Worm (Caenorhabditis elegans): Measurements from ENCODE around the gene H03G16.6.

Gene H03G16.6

DNA sequence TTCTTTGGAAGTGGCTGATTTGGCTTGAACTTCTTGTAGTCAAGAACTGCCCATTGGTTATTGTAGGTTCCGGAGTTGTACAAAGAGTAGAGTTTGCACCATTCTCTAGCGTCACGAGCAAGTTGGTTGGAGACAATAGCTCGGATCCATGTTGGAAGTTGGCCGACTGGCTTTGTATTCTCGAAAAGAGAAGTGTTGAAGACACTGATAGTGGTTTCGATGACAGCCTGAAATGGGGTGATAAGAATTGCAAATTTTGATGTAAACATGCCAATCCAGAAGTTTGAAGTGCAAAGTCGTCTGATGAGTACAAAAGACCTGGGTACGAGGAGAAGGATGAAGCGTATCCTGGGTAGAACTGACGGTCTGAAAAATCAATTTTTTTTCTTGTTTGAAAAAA, 43.8 kb downstream of the H03G16.6 start:
- TF ChIP-seq egl-27 (tag; optimal IDR thresholded peaks at IDR 0.05) (no peak), mab-9 (GFP tag; IDR thresholded peaks at IDR 0.05) (no peak), lin-15B (tag; optimal IDR thresholded peaks at IDR 0.05) (no peak), sup-37 (GFP tag; optimal IDR thresholded peaks at IDR 0.05) (no peak), C16A3.4 (tag; optimal IDR thresholded peaks at IDR 0.05) (no peak), ama-1 (optimal IDR thresholded peaks at IDR 0.05) (no peak), efl-3 (GFP tag; optimal IDR thresholded peaks at IDR 0.05) (no peak), ces-1 (GFP tag; optimal IDR thresholded peaks at IDR 0.05) (no peak), nhr-47 (tag; optimal IDR thresholded peaks at IDR 0.05) (no peak), zag-1 (tag; optimal IDR thresholded peaks at IDR 0.05) (no peak), nhr-71 (tag; optimal IDR thresholded peaks at IDR 0.05) (no peak), unc-30 (tag; optimal IDR thresholded peaks at IDR 0.05) (no peak), dsc-1 (tag; optimal IDR thresholded peaks at IDR 0.05) (no peak), xbp-1 (tag; optimal IDR thresholded peaks at IDR 0.05) (no peak), unc-62 (GFP tag; optimal IDR thresholded peaks at IDR 0.05) (no peak), nhr-84 (tag; optimal IDR thresholded peaks at IDR 0.05) (no peak), ztf-4 (tag; optimal IDR thresholded peaks at IDR 0.05) (no peak), F16B12.6 (tag; optimal IDR thresholded peaks at IDR 0.05) (no peak), unc-98 (GFP tag; IDR thresholded peaks at IDR 0.05) (no peak), lin-39 (tag; optimal IDR thresholded peaks at IDR 0.05) (no peak)

DNA sequence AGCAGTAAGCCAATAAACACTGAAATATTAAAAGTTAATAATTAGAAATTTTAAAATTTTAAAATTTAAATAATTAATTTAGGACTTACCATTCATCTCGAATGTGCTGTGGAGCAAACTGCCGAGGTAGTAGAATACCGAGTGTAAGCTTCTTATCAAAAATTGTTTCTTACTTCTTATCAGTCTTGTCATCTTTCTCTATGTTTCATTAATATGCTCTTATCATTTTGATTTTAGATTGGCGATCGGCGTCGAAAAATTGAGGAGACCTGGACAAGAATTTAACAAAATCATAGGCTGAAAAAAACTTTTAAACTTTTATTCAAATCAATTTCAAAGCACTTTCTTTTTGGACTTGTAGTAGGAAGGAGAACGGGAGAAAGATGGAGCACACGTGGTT, 45.3 kb downstream of the H03G16.6 start, which contains the start of gene F09B12.3:
F09B12.3 (minus strand) TSS at position 192 of the 400 bp plus-strand sequence.
- TF ChIP-seq snpc-4 (tag; optimal IDR thresholded peaks at IDR 0.05) (no peak), ztf-4 (tag; optimal IDR thresholded peaks at IDR 0.05) (no peak), hpl-2 (GFP tag; optimal IDR thresholded peaks at IDR 0.05) (no peak), lin-35 (GFP tag; optimal IDR thresholded peaks at IDR 0.05) (no peak), grh-1 (GFP tag; IDR thresholded peaks at IDR 0.05) (no peak), isw-1 (GFP tag; IDR thresholded peaks at IDR 0.05) (no peak), unc-30 (tag; optimal IDR thresholded peaks at IDR 0.05) (no peak), nhr-77 (tag; optimal IDR thresholded peaks at IDR 0.05) (no peak), lsy-2 (tag; optimal IDR thresholded peaks at IDR 0.05) (no peak), tbx-2 (tag; optimal IDR thresholded peaks at IDR 0.05) (no peak), alr-1 (tag; optimal IDR thresholded peaks at IDR 0.05; ENCODE audit: borderline replicate concordance) (no peak), xbp-1 (tag; optimal IDR thresholded peaks at IDR 0.05) (no peak), tlp-1 (tag; optimal IDR thresholded peaks at IDR 0.05) (peak; percentile 33), dpl-1 (GFP tag; optimal IDR thresholded peaks at IDR 0.05) (no peak), nhr-19 (GFP tag; conservative IDR thresholded peaks at IDR 0.05) (no peak), C04F5.9 (tag; optimal IDR thresholded peaks at IDR 0.05) (no peak), unc-130 (tag; optimal IDR thresholded peaks at IDR 0.05) (no peak), fkh-4 (tag; optimal IDR thresholded peaks at IDR 0.05; ENCODE audit: borderline replicate concordance) (no peak), mep-1 (tag; optimal IDR thresholded peaks at IDR 0.05) (no peak), sox-4 (tag; optimal IDR thresholded peaks at IDR 0.05) (no peak), ztf-11 (tag; optimal IDR thresholded peaks at IDR 0.05) (no peak), pqm-1 (tag; optimal IDR thresholded peaks at IDR 0.05) (peak; percentile 55), nhr-237 (tag; optimal IDR thresholded peaks at IDR 0.05) (no peak), elt-2 (tag; optimal IDR thresholded peaks at IDR 0.05) (peak; percentile 77)

DNA sequence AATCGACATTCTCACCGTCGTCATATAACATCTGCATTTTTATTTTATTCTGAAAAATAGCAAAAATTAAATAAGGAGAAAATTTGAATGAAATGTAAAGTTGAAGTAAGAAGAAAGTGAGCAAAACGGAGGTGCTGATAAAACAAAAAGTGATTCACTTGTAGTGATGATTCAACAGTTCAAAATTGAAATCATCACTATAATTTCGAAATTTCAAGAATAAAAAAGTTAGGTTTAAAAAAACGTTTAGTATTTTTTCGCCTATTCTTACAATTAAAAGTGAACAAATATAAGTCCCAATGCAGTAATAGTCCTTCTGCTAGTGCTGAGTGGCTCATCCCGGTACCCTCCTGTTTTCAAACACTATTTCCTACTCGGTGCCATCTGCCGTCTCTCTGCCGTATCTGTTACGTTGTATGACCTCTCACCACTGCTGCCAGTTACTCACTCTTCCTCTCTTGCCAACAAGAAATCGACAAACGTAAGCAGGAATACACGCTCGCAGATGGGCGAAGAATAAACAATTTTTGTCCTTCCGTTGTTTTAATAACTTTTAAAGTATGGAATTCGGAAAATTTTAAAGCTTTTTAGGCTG, 48.0 kb downstream of the H03G16.6 start, which contains the start of gene dhhc-1:
dhhc-1 (minus strand) TSS at position 51 of the 595 bp plus-strand sequence.
- TF ChIP-seq ceh-63 (GFP tag; optimal IDR thresholded peaks at IDR 0.05) (no peak), sox-4 (tag; optimal IDR thresholded peaks at IDR 0.05) (no peak), ceh-90 (tag; optimal IDR thresholded peaks at IDR 0.05) (no peak), efl-1 (optimal IDR thresholded peaks at IDR 0.05) (peak in 1 of 2 experiments; percentile 30), efl-1 (GFP tag; optimal IDR thresholded peaks at IDR 0.05 in 1 of 2) (no peak), mdl-1 (tag; optimal IDR thresholded peaks at IDR 0.05) (peak in 1 of 2 experiments; percentile 24), tbx-2 (tag; optimal IDR thresholded peaks at IDR 0.05) (peak; percentile 31), swsn-7 (tag; optimal IDR thresholded peaks at IDR 0.05) (peak; percentile 50), ceh-88 (GFP tag; IDR thresholded peaks at IDR 0.05) (no peak), lin-13 (GFP tag; optimal IDR thresholded peaks at IDR 0.05) (no peak), pag-3 (tag; optimal IDR thresholded peaks at IDR 0.05; ENCODE audit: borderline replicate concordance, insufficient read depth) (peak; percentile 63), blmp-1 (tag; optimal IDR thresholded peaks at IDR 0.05) (peak; percentile 42), snu-23 (GFP tag; optimal IDR thresholded peaks at IDR 0.05) (peak; percentile 68), mep-1 (tag; optimal IDR thresholded peaks at IDR 0.05) (peak; percentile 48), lin-14 (GFP tag; optimal IDR thresholded peaks at IDR 0.05) (peak; percentile 84)

Data from whole organism, L1 larva.